Fruit fly (Drosophila melanogaster): ENCODE results near the gene fan.

dm6 chr3L:8108886-8109285 is at the start of gene fan:
- TF ChIP-seq Dll (optimal IDR thresholded peaks at IDR 0.05) (no peak), usp (GFP tag; optimal IDR thresholded peaks at IDR 0.05) (no peak), EcR (GFP tag; optimal IDR thresholded peaks at IDR 0.05) (no peak)
